Fruit fly (Drosophila melanogaster): Measurements from ENCODE around the gene qin.

qin gene

dm6 chr3R:18667659-18668248, 76.9 kb downstream of the qin start, which contains the start of gene CG31229 (continued):
- TF ChIP-seq CG14667 (GFP tag; IDR thresholded peaks at IDR 0.05) (no peak), NC2β (GFP tag; optimal IDR thresholded peaks at IDR 0.05) (no peak), Pdp1 (GFP tag; optimal IDR thresholded peaks at IDR 0.05) (peak in 1 of 2 experiments; percentile 97), CG2116 (GFP tag; optimal IDR thresholded peaks at IDR 0.05) (peak; percentile 62), seq (GFP tag; IDR thresholded peaks at IDR 0.05) (no peak), twi (tag; optimal IDR thresholded peaks at IDR 0.05) (no peak), Dbx (GFP tag; IDR thresholded peaks at IDR 0.05) (no peak), sna (GFP tag; IDR thresholded peaks at IDR 0.05; ENCODE audit: partially characterized antibody) (peak; percentile 42; the same call in 1 of the 2 replicates), CG34224 (GFP tag; IDR thresholded peaks at IDR 0.05; ENCODE audit: partially characterized antibody) (peak; percentile 57), bbx (GFP tag; IDR thresholded peaks at IDR 0.05; ENCODE audit: partially characterized antibody) (peak; percentile 27; the same call in 1 of the 2 replicates), CG15514 (GFP tag; optimal IDR thresholded peaks at IDR 0.05) (peak; percentile 86), CG10267 (tag; optimal IDR thresholded peaks at IDR 0.05) (peak; percentile 8)

- TF ChIP-seq bbx (GFP tag; IDR thresholded peaks at IDR 0.05; ENCODE audit: partially characterized antibody): peak; percentile 37; the same call in 1 of the 2 replicates
- TF ChIP-seq sqz (GFP tag; optimal IDR thresholded peaks at IDR 0.05): peak; percentile 57
- TF ChIP-seq crp (GFP tag; optimal IDR thresholded peaks at IDR 0.05): no peak
- TF ChIP-seq Deaf1 (tag; optimal IDR thresholded peaks at IDR 0.05): peak; percentile 29
- TF ChIP-seq CG12769 (tag; optimal IDR thresholded peaks at IDR 0.05): peak; percentile 56
- no peak for TF ChIP-seq CG1792 (GFP tag; optimal IDR thresholded peaks at IDR 0.05)
- TF ChIP-seq z (GFP tag; IDR thresholded peaks at IDR 0.05): 0 out of 3 replicates have a peak, but pooled peaks have one; percentile 26
- peak; percentile 31 for TF ChIP-seq Blimp-1 (GFP tag; optimal IDR thresholded peaks at IDR 0.05)
- TF ChIP-seq CG6175 (GFP tag; IDR thresholded peaks at IDR 0.05): peak; percentile 56; the same call in 1 of the 3 replicates
- no peak for TF ChIP-seq Camta (GFP tag; optimal IDR thresholded peaks at IDR 0.05)
- TF ChIP-seq Hr3 (GFP tag; optimal IDR thresholded peaks at IDR 0.05): no peak
- TF ChIP-seq sisA (GFP tag; IDR thresholded peaks at IDR 0.05): no peak
- TF ChIP-seq kni (GFP tag; optimal IDR thresholded peaks at IDR 0.05): peak; percentile 62
- TF ChIP-seq grau (tag; optimal IDR thresholded peaks at IDR 0.05): peak; percentile 38
- 0 out of 2 replicates have a peak, but pooled peaks have one; percentile 32 for TF ChIP-seq chm (GFP tag; IDR thresholded peaks at IDR 0.05)
- peak; percentile 71 for TF ChIP-seq Med (GFP tag)
- TF ChIP-seq ato (GFP tag; IDR thresholded peaks at IDR 0.05; ENCODE audit: partially characterized antibody): peak; percentile 36; the same call in 1 of the 2 replicates
- peak; percentile 42 for TF ChIP-seq CG8388 (GFP tag; optimal IDR thresholded peaks at IDR 0.05)
- TF ChIP-seq tna (GFP tag; IDR thresholded peaks at IDR 0.05; ENCODE audit: partially characterized antibody): 0 out of 2 replicates have a peak, but pooled peaks have one; percentile 24
- no peak for TF ChIP-seq twi (tag; optimal IDR thresholded peaks at IDR 0.05)
These were observed 78.3 kb downstream of the qin start, which contains the start of gene CG7702 for dm6 chr3R:18669152-18669551. Gene CG7702, plus strand, starts transcription at chr3R:18669390.

- TF ChIP-seq CG3726 (GFP tag; IDR thresholded peaks at IDR 0.05) (0 out of 3 replicates have a peak, but pooled peaks have one; percentile 7), BEAF-32 (GFP tag; optimal IDR thresholded peaks at IDR 0.05) (no peak), CG32532 (GFP tag; IDR thresholded peaks at IDR 0.05) (no peak; the same call in 1 of the 2 replicates), gem (tag; optimal IDR thresholded peaks at IDR 0.05) (no peak), Fer2 (tag; optimal IDR thresholded peaks at IDR 0.05) (no peak), wek (GFP tag; optimal IDR thresholded peaks at IDR 0.05) (no peak), fd64A (GFP tag; optimal IDR thresholded peaks at IDR 0.05) (no peak), nom (GFP tag; optimal IDR thresholded peaks at IDR 0.05) (no peak), eyg (GFP tag; optimal IDR thresholded peaks at IDR 0.05) (no peak), Oli (tag; optimal IDR thresholded peaks at IDR 0.05) (no peak), Fer1 (GFP tag; optimal IDR thresholded peaks at IDR 0.05) (peak; percentile 46), ken (GFP tag; IDR thresholded peaks at IDR 0.05) (no peak), dan (GFP tag; IDR thresholded peaks at IDR 0.05) (no peak), abd-A (tag; optimal IDR thresholded peaks at IDR 0.05) (no peak), oc (tag; optimal IDR thresholded peaks at IDR 0.05) (no peak), CG11504 (tag; optimal IDR thresholded peaks at IDR 0.05) (peak; percentile 67)
These were observed 79.0 kb downstream of the qin start for dm6 chr3R:18669812-18670211.

All from whole organism, embryonic.